Fruit fly (Drosophila melanogaster) whole organism: ENCODE measurements around the gene CG9970.

Source experiments
- CG8478 ChIP-seq: fragments of >200 bp; optimal IDR thresholded peaks from 2 replicates; lab custom pipeline; 2018; ENCODE audit warnings: inconsistent platforms
- Dll ChIP-seq: fragments of >200 bp; optimal IDR thresholded peaks from 2 replicates; lab custom pipeline; 2017
- EcR ChIP-seq, 2 experiments: fragments of >200 bp; optimal IDR thresholded peaks; 2 replicates each; lab custom pipeline; 2017; ENCODE audit warnings: missing biosample characterization in 2 of 2, missing genetic modification characterization in 2 of 2, missing genetic modification reagents in 2 of 2
- pan ChIP-seq: fragments of >200 bp; optimal IDR thresholded peaks from 2 replicates; lab custom pipeline; 2017
- psq ChIP-seq: fragments of >200 bp; optimal IDR thresholded peaks from 2 replicates; lab custom pipeline; 2017
- usp ChIP-seq: fragments of >200 bp; optimal IDR thresholded peaks from 2 replicates; lab custom pipeline; 2017; ENCODE audit warnings: missing biosample characterization, missing genetic modification characterization, mixed read lengths

DNA sequence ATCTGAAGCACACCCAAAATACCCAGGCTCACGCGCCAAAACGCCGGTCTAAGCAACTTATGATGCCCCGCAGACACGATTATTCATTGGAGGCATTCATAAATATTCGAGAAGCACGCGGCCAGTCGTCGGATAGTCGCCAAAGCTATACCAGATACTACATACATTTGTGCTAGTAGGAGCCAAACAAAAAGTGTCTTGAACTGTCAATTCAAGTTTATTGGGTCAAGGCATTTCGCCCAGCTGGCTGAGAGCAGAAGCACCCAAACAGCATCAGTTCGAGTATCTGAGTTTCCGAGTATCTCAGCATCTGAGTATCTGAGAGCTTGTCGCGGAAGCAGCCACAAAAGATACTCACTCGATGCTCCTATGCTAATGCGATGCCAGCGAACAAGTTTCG lies 28.3 kb downstream of the CG9970 start:
- TF ChIP-seq pan (lab: Kevin White, UChicago) (no peak), EcR (GFP tag; optimal IDR thresholded peaks at IDR 0.05; lab: Kevin White, UChicago) (no peak), psq (lab: Kevin White, UChicago) (no peak), CG8478 (lab: Kevin White, UChicago) (no peak), usp (GFP tag; lab: Kevin White, UChicago) (no peak), Dll (lab: Kevin White, UChicago) (no peak)
